Worm (Caenorhabditis elegans): ENCODE measurements around the gene srbc-5.

DNA sequence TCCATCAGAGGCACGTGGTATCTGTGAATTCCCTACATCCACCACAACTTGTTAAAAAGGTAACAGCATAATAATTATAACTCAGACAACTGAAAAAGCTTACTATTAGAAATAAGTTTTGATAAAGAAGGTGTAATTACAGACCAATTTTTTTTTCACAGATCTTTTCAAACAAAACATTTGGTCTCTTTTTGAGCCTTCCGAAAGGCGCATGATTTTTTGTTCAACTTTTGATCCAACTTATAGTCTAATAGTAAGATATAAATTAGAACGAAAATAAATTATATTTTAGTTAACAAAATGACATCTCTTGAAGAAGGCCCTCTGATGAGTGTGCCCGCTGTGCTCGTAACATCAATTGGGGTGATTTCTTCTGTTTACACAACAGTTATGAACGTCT is 48.0 kb downstream of the srbc-5 start, which contains the start of gene srbc-3:
- TF ChIP-seq him-1 (tag; optimal IDR thresholded peaks at IDR 0.05) (no peak), dao-5 (tag; optimal IDR thresholded peaks at IDR 0.05) (no peak)
